Worm (Caenorhabditis elegans): ENCODE data around the gene col-73.
A peak's percentile ranks its signal among the peaks of the same experiment; 100 is the strongest.
"Not testable (repeated sequence)": the region's sequence is repeated elsewhere in the genome, so short reads cannot be mapped to it uniquely, and the experiment has no call there.

The col-73 gene

ce11 chrII:4873029-4873428, at the start of gene col-73:
Gene col-73, minus strand, starts transcription at chrII:4873129.
- no peak for TF ChIP-seq nhr-43 (tag; optimal IDR thresholded peaks at IDR 0.05; ENCODE audit: poor library complexity, severe bottlenecking)
- no peak for TF ChIP-seq skn-1 (tag; optimal IDR thresholded peaks at IDR 0.05)
- no peak for TF ChIP-seq nhr-28 (tag; optimal IDR thresholded peaks at IDR 0.05)

ce11 chrII:4920608-4921007, 47.7 kb upstream of the col-73 start:
- TF ChIP-seq ama-1 (optimal IDR thresholded peaks at IDR 0.05) (no peak), zag-1 (tag; optimal IDR thresholded peaks at IDR 0.05) (no peak), fkh-2 (tag; optimal IDR thresholded peaks at IDR 0.05) (no peak), lin-39 (tag; optimal IDR thresholded peaks at IDR 0.05) (no peak), pqm-1 (tag; optimal IDR thresholded peaks at IDR 0.05) (peak; percentile 32), nhr-43 (tag; optimal IDR thresholded peaks at IDR 0.05; ENCODE audit: poor library complexity, severe bottlenecking) (no peak), ceh-9 (tag; optimal IDR thresholded peaks at IDR 0.05) (no peak), elt-2 (tag; optimal IDR thresholded peaks at IDR 0.05) (peak; percentile 80), nhr-25 (tag; optimal IDR thresholded peaks at IDR 0.05) (peak; percentile 11), elt-1 (tag; optimal IDR thresholded peaks at IDR 0.05) (no peak), nhr-12 (tag; optimal IDR thresholded peaks at IDR 0.05) (no peak)

- peak; percentile 32 for TF ChIP-seq nhr-25 (tag; optimal IDR thresholded peaks at IDR 0.05)
- TF ChIP-seq ceh-28 (tag; optimal IDR thresholded peaks at IDR 0.05) = no peak
These were observed 45.6 kb upstream of the col-73 start for ce11 chrII:4918501-4919021.

- TF ChIP-seq ceh-28, egl-5, snpc-4 (tag; optimal IDR thresholded peaks at IDR 0.05): not testable (repeated sequence)
These were observed 43.5 kb upstream of the col-73 start, which contains the start of gene msp-31 for ce11 chrII:4916462-4916861. Gene msp-31, minus strand, starts transcription at chrII:4916562.

- TF ChIP-seq fkh-10 (GFP tag; optimal IDR thresholded peaks at IDR 0.05) (no peak), ama-1 (optimal IDR thresholded peaks at IDR 0.05) (no peak), ceh-9 (tag; optimal IDR thresholded peaks at IDR 0.05) (no peak)
These were observed 42.6 kb upstream of the col-73 start for ce11 chrII:4915572-4915971.

- no peak for TF ChIP-seq sea-2 (GFP tag; optimal IDR thresholded peaks at IDR 0.05)
- no peak for TF ChIP-seq hmg-11 (tag; optimal IDR thresholded peaks at IDR 0.05)
- no peak for TF ChIP-seq tbx-2 (tag; optimal IDR thresholded peaks at IDR 0.05)
- no peak for TF ChIP-seq skn-1 (tag; optimal IDR thresholded peaks at IDR 0.05)
- TF ChIP-seq elt-2 (tag; optimal IDR thresholded peaks at IDR 0.05) = peak; percentile 13
These were observed 41.3 kb upstream of the col-73 start, which contains the start of gene R05F9.11 for ce11 chrII:4914214-4914613. Gene R05F9.11, minus strand, starts transcription at chrII:4914218.

ce11 chrII:4908160-4908559, 35.2 kb upstream of the col-73 start:
- TF ChIP-seq mml-1 (tag; optimal IDR thresholded peaks at IDR 0.05) = no peak
- TF ChIP-seq zag-1 (tag; optimal IDR thresholded peaks at IDR 0.05) = no peak
- TF ChIP-seq egl-5 (tag; optimal IDR thresholded peaks at IDR 0.05) = peak; percentile 88
- peak; percentile 48 for TF ChIP-seq nfya-1 (tag; optimal IDR thresholded peaks at IDR 0.05; ENCODE audit: insufficient read depth)
- no peak for TF ChIP-seq fos-1 (tag; optimal IDR thresholded peaks at IDR 0.05)
- no peak for TF ChIP-seq nhr-11 (tag; optimal IDR thresholded peaks at IDR 0.05)
- no peak for TF ChIP-seq hmg-11 (tag; optimal IDR thresholded peaks at IDR 0.05)
- no peak for TF ChIP-seq ztf-11 (tag; optimal IDR thresholded peaks at IDR 0.05)
- TF ChIP-seq ceh-16 (tag; optimal IDR thresholded peaks at IDR 0.05) = no peak
- TF ChIP-seq unc-39 (tag; optimal IDR thresholded peaks at IDR 0.05) = no peak
- no peak for TF ChIP-seq eor-1 (tag; optimal IDR thresholded peaks at IDR 0.05)
- no peak for TF ChIP-seq nhr-77 (tag; optimal IDR thresholded peaks at IDR 0.05)
- TF ChIP-seq mdl-1 (tag; optimal IDR thresholded peaks at IDR 0.05) = no peak
- TF ChIP-seq nhr-76 (tag; optimal IDR thresholded peaks at IDR 0.05) = no peak
- TF ChIP-seq unc-62 (GFP tag; optimal IDR thresholded peaks at IDR 0.05) = no peak
- TF ChIP-seq fkh-2 (tag; optimal IDR thresholded peaks at IDR 0.05) = no peak
- no peak for TF ChIP-seq nhr-28 (tag; optimal IDR thresholded peaks at IDR 0.05)
- TF ChIP-seq ztf-4 (tag; optimal IDR thresholded peaks at IDR 0.05) = no peak
- no peak for TF ChIP-seq sea-2 (GFP tag; optimal IDR thresholded peaks at IDR 0.05)
- peak; percentile 26 for TF ChIP-seq nhr-23 (tag; optimal IDR thresholded peaks at IDR 0.05)
- TF ChIP-seq nhr-12 (tag; optimal IDR thresholded peaks at IDR 0.05) = no peak
- no peak for TF ChIP-seq elt-3 (tag; optimal IDR thresholded peaks at IDR 0.05)
- no peak for TF ChIP-seq pha-4 (tag; optimal IDR thresholded peaks at IDR 0.05)
- no peak for TF ChIP-seq nhr-25 (tag; optimal IDR thresholded peaks at IDR 0.05)
- no peak for TF ChIP-seq ceh-9 (tag; optimal IDR thresholded peaks at IDR 0.05)
- TF ChIP-seq jun-1 (tag; optimal IDR thresholded peaks at IDR 0.05) = no peak
- no peak for TF ChIP-seq snpc-4 (tag; optimal IDR thresholded peaks at IDR 0.05)
- TF ChIP-seq fkh-10 (GFP tag; optimal IDR thresholded peaks at IDR 0.05) = no peak
- TF ChIP-seq aly-2 (tag; optimal IDR thresholded peaks at IDR 0.05) = no peak
- TF ChIP-seq R02D3.7 (tag; optimal IDR thresholded peaks at IDR 0.05) = no peak
- no peak for TF ChIP-seq lsy-12 (tag; optimal IDR thresholded peaks at IDR 0.05)
